Worm (Caenorhabditis elegans) whole organism, late embryonic: ENCODE results near the gene H40L08.2.

Experiments
- K09A11.1 ChIP-seq: sonication (generic microtip); optimal IDR thresholded peaks from 2 replicates; lab custom pipeline; 2017; ENCODE audit warnings: antibody characterized with exemption, mild to moderate bottlenecking, missing genetic modification characterization, missing compliant biosample characterization; ENCODE audit not compliant: insufficient read depth
- ahr-1 ChIP-seq: sonication (generic microtip); optimal IDR thresholded peaks from 2 replicates; lab custom pipeline; 2016; ENCODE audit warnings: missing genetic modification characterization, missing compliant biosample characterization
- ceh-14 ChIP-seq: sonication (generic microtip); optimal IDR thresholded peaks from 2 replicates; lab custom pipeline; 2016; ENCODE audit warnings: missing genotype, missing genetic modification characterization, missing compliant biosample characterization
- ceh-19 ChIP-seq: fragments of 200-800 bp; sonication (Bioruptor generic); optimal IDR thresholded peaks from 2 replicates; lab custom pipeline; 2018; ENCODE audit warnings: mild to moderate bottlenecking, missing genetic modification characterization, missing compliant biosample characterization
- dve-1 ChIP-seq: sonication (generic microtip); optimal IDR thresholded peaks from 2 replicates; lab custom pipeline; 2017; ENCODE audit warnings: antibody characterized with exemption, mild to moderate bottlenecking, missing genetic modification characterization, missing compliant biosample characterization
- hlh-13 ChIP-seq: fragments of 200-800 bp; sonication (Bioruptor generic); optimal IDR thresholded peaks from 2 replicates; lab custom pipeline; 2018; ENCODE audit warnings: mild to moderate bottlenecking, missing genetic modification characterization, missing compliant biosample characterization
- hlh-30 ChIP-seq: sonication (generic microtip); optimal IDR thresholded peaks from 2 replicates; lab custom pipeline; 2017; ENCODE audit warnings: antibody characterized with exemption, missing genetic modification characterization, missing compliant biosample characterization; ENCODE audit not compliant: insufficient read depth
- madf-2 ChIP-seq: sonication (generic microtip); optimal IDR thresholded peaks from 2 replicates; lab custom pipeline; 2017; ENCODE audit warnings: missing genetic modification characterization, missing compliant biosample characterization
- mec-3 ChIP-seq: sonication (generic microtip); optimal IDR thresholded peaks from 2 replicates; lab custom pipeline; 2016; ENCODE audit warnings: borderline replicate concordance, missing genetic modification characterization, missing compliant biosample characterization
- odd-2 ChIP-seq: sonication (generic microtip); optimal IDR thresholded peaks from 2 replicates; lab custom pipeline; 2017; ENCODE audit warnings: antibody characterized with exemption, mild to moderate bottlenecking, missing genetic modification characterization, missing compliant biosample characterization
- ref-2 ChIP-seq: sonication (generic microtip); optimal IDR thresholded peaks from 2 replicates; lab custom pipeline; 2016; ENCODE audit warnings: missing genetic modification characterization, missing compliant biosample characterization
- sox-2 ChIP-seq: fragments of 200-800 bp; sonication (Bioruptor generic); IDR thresholded peaks from 2 replicates; pipeline ENCODE4 v1.3.6; 2022; ENCODE audit warnings: missing genetic modification reagents, missing genetic modification characterization, missing compliant biosample characterization
- unc-86 ChIP-seq: sonication (generic microtip); optimal IDR thresholded peaks from 2 replicates; lab custom pipeline; 2016; ENCODE audit warnings: missing genetic modification characterization, missing compliant biosample characterization

ce11 chrX:15034787-15035186 is 42.8 kb downstream of the H40L08.2 start, which contains the start of gene dsc-1:
- no peak for TF ChIP-seq sox-2
- TF ChIP-seq odd-2 (tag; lab: Kevin White, UChicago), result no peak
- TF ChIP-seq ahr-1, result no peak
- TF ChIP-seq hlh-30 (tag; lab: Kevin White, UChicago), result no peak
- no peak for TF ChIP-seq ceh-14 (tag; lab: Kevin White, UChicago)
- no peak for TF ChIP-seq mec-3 (tag; lab: Kevin White, UChicago)
- no peak for TF ChIP-seq dve-1 (tag; lab: Kevin White, UChicago)
- TF ChIP-seq unc-86 (tag; lab: Kevin White, UChicago), result no peak
- no peak for TF ChIP-seq ceh-19 (GFP tag; lab: Kevin White, UChicago)
- no peak for TF ChIP-seq hlh-13 (GFP tag; lab: Kevin White, UChicago)
- no peak for TF ChIP-seq K09A11.1 (tag; lab: Kevin White, UChicago)
- TF ChIP-seq madf-2 (tag; lab: Kevin White, UChicago), result no peak
- TF ChIP-seq ref-2 (tag; lab: Kevin White, UChicago), result no peak
